Fruit fly (Drosophila melanogaster): Measurements from ENCODE around the gene Tom.

The Tom gene

DNA sequence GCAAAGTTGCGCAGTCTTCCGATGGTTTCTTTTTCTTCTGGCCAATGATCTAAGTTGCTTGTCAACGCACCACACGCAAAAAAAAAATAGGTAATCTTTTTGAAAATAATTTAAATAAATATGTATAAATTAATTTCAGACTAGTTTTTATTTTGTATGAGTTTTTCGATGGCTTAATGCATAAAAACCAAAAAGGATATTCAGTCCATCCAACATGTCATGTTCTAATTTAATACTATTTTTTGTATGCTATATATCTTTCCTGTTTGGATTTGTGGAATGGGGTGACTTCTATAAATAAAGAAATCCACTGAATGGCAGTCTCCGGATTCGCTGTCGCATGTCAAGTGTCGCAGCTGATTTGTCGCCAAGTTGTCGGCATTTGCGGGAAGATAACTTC, 40.5 kb downstream of the Tom start:
- TF ChIP-seq EcR (GFP tag; optimal IDR thresholded peaks at IDR 0.05) (no peak), CG13204 (GFP tag; optimal IDR thresholded peaks at IDR 0.05) (no peak), rn (GFP tag; IDR thresholded peaks at IDR 0.05) (no peak), Ets98B (GFP tag; IDR thresholded peaks at IDR 0.05) (peak; percentile 38), CG32121 (GFP tag; IDR thresholded peaks at IDR 0.05) (no peak), CG8301 (tag; optimal IDR thresholded peaks at IDR 0.05) (peak; percentile 51), CG4496 (GFP tag; IDR thresholded peaks at IDR 0.05) (peak; percentile 29; the same call in 2 of the 3 replicates), Pif1B (GFP tag; optimal IDR thresholded peaks at IDR 0.05) (no peak), CG34367 (tag; optimal IDR thresholded peaks at IDR 0.05) (no peak), CG14655 (GFP tag; optimal IDR thresholded peaks at IDR 0.05) (peak; percentile 68)

DNA sequence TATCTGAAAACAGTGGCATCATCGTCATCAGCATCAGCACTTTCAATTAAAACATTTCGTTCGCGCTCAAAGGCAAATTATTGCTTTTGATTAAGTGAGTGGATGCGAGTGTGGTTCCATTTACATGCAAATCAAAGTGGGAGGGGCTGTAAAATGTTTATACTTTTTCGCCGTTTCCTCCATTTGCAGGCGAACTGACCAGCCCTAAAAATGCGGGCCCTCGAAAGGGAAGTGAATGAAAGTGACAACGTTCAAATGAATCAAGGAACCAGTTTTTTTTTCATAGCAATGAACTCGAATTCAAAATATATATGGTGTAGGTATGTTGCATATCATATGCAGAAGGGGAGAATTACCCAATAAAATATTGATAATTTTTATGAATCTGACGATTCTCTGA, 41.5 kb downstream of the Tom start:
- TF ChIP-seq CG15710 (tag; optimal IDR thresholded peaks at IDR 0.05) (no peak), CG10348 (GFP tag; IDR thresholded peaks at IDR 0.05) (no peak), Pif1A (GFP tag; optimal IDR thresholded peaks at IDR 0.05) (no peak), gl (tag; optimal IDR thresholded peaks at IDR 0.05) (no peak), CG8159 (tag; optimal IDR thresholded peaks at IDR 0.05) (no peak), CG13204 (GFP tag; optimal IDR thresholded peaks at IDR 0.05) (no peak)

DNA sequence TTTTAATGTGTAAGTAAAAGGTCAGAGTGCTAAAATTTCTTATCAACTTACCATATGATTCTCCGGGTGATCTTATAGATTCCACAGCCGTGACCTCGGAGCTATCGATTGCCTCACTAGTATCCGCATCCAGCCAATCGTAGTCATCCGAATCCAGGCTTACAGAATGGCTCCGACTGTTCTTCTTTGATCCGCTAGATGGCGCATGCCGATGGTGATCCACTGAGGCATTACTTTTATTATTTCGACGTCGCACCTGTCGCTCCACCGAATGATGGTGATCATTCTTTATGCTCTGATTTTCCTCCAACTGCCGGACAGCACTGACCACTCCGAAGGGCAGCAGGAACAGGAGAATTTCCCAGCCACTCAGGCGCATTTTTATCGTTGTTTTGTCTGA, 42.0 kb downstream of the Tom start:
- no peak for TF ChIP-seq CG4496 (GFP tag; IDR thresholded peaks at IDR 0.05)
- no peak for TF ChIP-seq CG34367 (tag; optimal IDR thresholded peaks at IDR 0.05)
- no peak for TF ChIP-seq gl (tag; optimal IDR thresholded peaks at IDR 0.05)
- no peak for TF ChIP-seq EcR (GFP tag; optimal IDR thresholded peaks at IDR 0.05)
- TF ChIP-seq rn (GFP tag; IDR thresholded peaks at IDR 0.05), result no peak
- TF ChIP-seq CG9948 (tag; optimal IDR thresholded peaks at IDR 0.05), result no peak
- TF ChIP-seq CG32121 (GFP tag; IDR thresholded peaks at IDR 0.05), result no peak
- TF ChIP-seq D1 (tag; optimal IDR thresholded peaks at IDR 0.05), result no peak
- TF ChIP-seq Ets98B (GFP tag; IDR thresholded peaks at IDR 0.05), result no peak

DNA sequence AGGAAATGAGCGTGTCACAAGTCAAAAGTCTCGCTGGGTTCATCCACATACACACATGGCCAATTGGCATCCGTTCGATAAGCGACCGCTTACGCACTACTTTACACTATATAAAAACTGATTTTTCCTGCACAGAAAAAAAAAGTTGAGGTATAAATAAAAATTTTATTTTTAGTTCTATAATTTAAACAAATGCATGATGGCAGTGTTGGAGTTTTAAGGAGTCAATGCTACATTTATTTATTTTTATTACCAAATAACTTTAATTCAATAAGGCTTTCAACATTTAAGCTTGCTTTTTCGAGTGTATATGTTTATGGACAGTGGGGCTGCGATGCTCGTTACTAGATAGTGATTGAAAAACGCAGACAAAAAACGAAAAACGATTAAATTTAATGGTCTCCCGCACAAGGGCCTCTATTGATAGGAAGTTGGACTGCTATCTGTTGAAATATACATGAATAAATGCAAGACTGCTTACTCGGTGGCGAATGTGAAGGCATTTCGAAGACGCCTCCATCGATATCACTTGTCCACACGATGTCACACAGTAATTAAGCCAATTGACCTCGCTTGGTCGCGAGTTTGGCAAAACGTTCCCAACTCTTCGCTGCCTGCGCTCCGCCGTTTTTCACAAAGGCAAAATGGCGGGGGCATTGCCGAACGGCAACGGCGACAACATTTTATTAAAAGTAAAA, 42.6 kb downstream of the Tom start:
- TF ChIP-seq Pif1A (GFP tag; optimal IDR thresholded peaks at IDR 0.05) (peak; percentile 71), CG12605 (GFP tag; IDR thresholded peaks at IDR 0.05) (peak; percentile 72), Snoo (tag; optimal IDR thresholded peaks at IDR 0.05) (peak; percentile 39), CG17806 (tag; optimal IDR thresholded peaks at IDR 0.05) (peak; percentile 86), CG14655 (GFP tag; optimal IDR thresholded peaks at IDR 0.05) (peak; percentile 83), CG8159 (tag; optimal IDR thresholded peaks at IDR 0.05) (peak; percentile 85), CG34367 (tag; optimal IDR thresholded peaks at IDR 0.05) (peak; percentile 78), rn (GFP tag; IDR thresholded peaks at IDR 0.05) (peak; percentile 46; the same call in 1 of the 2 replicates), fd96Ca (GFP tag; IDR thresholded peaks at IDR 0.05) (no peak), Pif1B (GFP tag; optimal IDR thresholded peaks at IDR 0.05) (peak; percentile 64), CG13204 (GFP tag; optimal IDR thresholded peaks at IDR 0.05) (peak; percentile 21), CG32121 (GFP tag; IDR thresholded peaks at IDR 0.05) (peak; percentile 81), Ets98B (GFP tag; IDR thresholded peaks at IDR 0.05) (peak; percentile 82), CG9948 (tag; optimal IDR thresholded peaks at IDR 0.05) (peak; percentile 82), CG10348 (GFP tag; IDR thresholded peaks at IDR 0.05) (0 out of 2 replicates have a peak, but pooled peaks have one; percentile 17), D1 (tag; optimal IDR thresholded peaks at IDR 0.05) (peak; percentile 66), CG4496 (GFP tag; IDR thresholded peaks at IDR 0.05) (peak; percentile 87), CG15710 (tag; optimal IDR thresholded peaks at IDR 0.05) (peak; percentile 86), gl (tag; optimal IDR thresholded peaks at IDR 0.05) (peak; percentile 48), EcR (GFP tag; optimal IDR thresholded peaks at IDR 0.05) (peak; percentile 46), CG8301 (tag; optimal IDR thresholded peaks at IDR 0.05) (peak; percentile 79)

DNA sequence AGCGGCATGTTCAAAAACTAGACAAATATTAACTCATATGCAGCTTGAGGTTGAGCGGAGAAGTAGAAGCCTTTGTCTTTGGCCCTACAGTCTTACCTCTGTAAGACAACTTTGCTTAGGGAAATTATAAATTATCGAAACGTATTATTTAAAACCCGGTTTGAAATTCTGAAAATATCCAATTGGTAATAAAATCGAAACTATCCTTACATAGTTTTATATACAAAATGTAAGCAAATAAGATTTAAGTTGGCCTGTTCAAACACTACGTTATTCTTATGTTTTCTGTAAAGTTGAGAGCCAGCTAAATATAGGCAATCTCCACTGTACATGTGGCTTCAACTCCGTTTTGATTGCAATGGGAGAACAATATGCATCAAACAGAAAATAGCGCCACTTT, 44.2 kb downstream of the Tom start:
- no peak for TF ChIP-seq CG13204 (GFP tag; optimal IDR thresholded peaks at IDR 0.05)
- peak; percentile 1 for TF ChIP-seq Snoo (tag; optimal IDR thresholded peaks at IDR 0.05)
- no peak for TF ChIP-seq fd96Ca (GFP tag; IDR thresholded peaks at IDR 0.05)
- TF ChIP-seq CG8159 (tag; optimal IDR thresholded peaks at IDR 0.05), result peak; percentile 74
- TF ChIP-seq CG12605 (GFP tag; IDR thresholded peaks at IDR 0.05), result 0 out of 2 replicates have a peak, but pooled peaks have one; percentile 14
- TF ChIP-seq CG9948 (tag; optimal IDR thresholded peaks at IDR 0.05), result peak; percentile 64
- TF ChIP-seq CG15710 (tag; optimal IDR thresholded peaks at IDR 0.05), result peak; percentile 71
- TF ChIP-seq CG10348 (GFP tag; IDR thresholded peaks at IDR 0.05), result no peak
- peak; percentile 46 for TF ChIP-seq Pif1A (GFP tag; optimal IDR thresholded peaks at IDR 0.05)
- TF ChIP-seq CG17806 (tag; optimal IDR thresholded peaks at IDR 0.05), result peak; percentile 55
- peak; percentile 55 for TF ChIP-seq CG8301 (tag; optimal IDR thresholded peaks at IDR 0.05)
- TF ChIP-seq CG4496 (GFP tag; IDR thresholded peaks at IDR 0.05), result peak; percentile 41; the same call in 1 of the 3 replicates
- TF ChIP-seq CG14655 (GFP tag; optimal IDR thresholded peaks at IDR 0.05), result peak; percentile 60

DNA sequence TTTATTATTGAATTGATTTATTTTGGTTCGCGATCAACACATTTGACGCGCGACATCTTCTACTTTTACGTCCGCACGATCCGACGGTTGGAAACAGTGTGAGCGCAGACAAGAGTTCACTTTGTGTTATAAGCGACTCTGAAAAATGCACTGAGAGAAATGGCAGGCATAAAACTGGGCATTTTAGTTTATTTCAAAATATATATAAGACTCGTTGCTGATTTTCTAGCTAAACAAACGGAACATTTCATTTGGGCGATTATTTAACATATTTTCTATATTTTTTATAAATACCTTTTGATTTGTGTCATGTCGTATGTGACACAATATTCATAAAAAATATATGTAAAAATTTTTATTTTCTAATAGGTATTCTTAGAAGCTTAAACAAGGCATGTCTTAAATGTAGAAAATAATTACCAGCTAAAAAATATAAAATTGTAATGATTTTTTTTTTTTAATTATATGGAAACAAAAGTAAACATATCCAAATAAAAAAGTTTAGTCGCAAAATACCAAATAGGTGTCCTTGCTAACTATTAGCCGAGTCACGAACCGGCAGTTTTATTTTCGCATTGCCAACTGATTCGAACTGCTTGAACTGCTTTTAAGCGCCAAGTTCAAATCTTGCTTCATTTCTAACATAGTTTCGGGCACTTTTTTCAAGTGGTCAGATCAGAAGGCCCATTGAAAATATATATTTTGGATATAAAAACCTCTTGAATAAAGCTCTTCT, 45.0 kb downstream of the Tom start, which contains the start of gene Reck:
Gene Reck, minus strand, starts transcription at position 106 of the 736 bp plus-strand sequence.
- TF ChIP-seq Pif1A (GFP tag; optimal IDR thresholded peaks at IDR 0.05), result peak; percentile 90
- TF ChIP-seq CG34367 (tag; optimal IDR thresholded peaks at IDR 0.05), result peak; percentile 86
- peak; percentile 94 for TF ChIP-seq CG17806 (tag; optimal IDR thresholded peaks at IDR 0.05)
- TF ChIP-seq CG32121 (GFP tag; IDR thresholded peaks at IDR 0.05), result peak; percentile 91
- peak; percentile 75 for TF ChIP-seq rn (GFP tag; IDR thresholded peaks at IDR 0.05)
- TF ChIP-seq CG8301 (tag; optimal IDR thresholded peaks at IDR 0.05), result peak; percentile 87
- TF ChIP-seq CG12605 (GFP tag; IDR thresholded peaks at IDR 0.05), result peak; percentile 96
- peak; percentile 54 for TF ChIP-seq CG13204 (GFP tag; optimal IDR thresholded peaks at IDR 0.05)
- peak; percentile 96 for TF ChIP-seq Ets98B (GFP tag; IDR thresholded peaks at IDR 0.05)
- TF ChIP-seq fd96Ca (GFP tag; IDR thresholded peaks at IDR 0.05), result peak; percentile 74
- peak; percentile 59 for TF ChIP-seq EcR (GFP tag; optimal IDR thresholded peaks at IDR 0.05)
- peak; percentile 83 for TF ChIP-seq CG15710 (tag; optimal IDR thresholded peaks at IDR 0.05)
- peak; percentile 87 for TF ChIP-seq CG8159 (tag; optimal IDR thresholded peaks at IDR 0.05)
- no peak for TF ChIP-seq CG10348 (GFP tag; IDR thresholded peaks at IDR 0.05)
- peak; percentile 75 for TF ChIP-seq gl (tag; optimal IDR thresholded peaks at IDR 0.05)
- peak; percentile 86 for TF ChIP-seq CG9948 (tag; optimal IDR thresholded peaks at IDR 0.05)
- TF ChIP-seq CG14655 (GFP tag; optimal IDR thresholded peaks at IDR 0.05), result peak; percentile 91
- peak; percentile 79 for TF ChIP-seq Snoo (tag; optimal IDR thresholded peaks at IDR 0.05)
- peak; percentile 97 for TF ChIP-seq D1 (tag; optimal IDR thresholded peaks at IDR 0.05)
- TF ChIP-seq Pif1B (GFP tag; optimal IDR thresholded peaks at IDR 0.05), result peak; percentile 91
- peak; percentile 95 for TF ChIP-seq CG4496 (GFP tag; IDR thresholded peaks at IDR 0.05)
